Worm (Caenorhabditis elegans) whole organism, L3 larva: ENCODE measurements around the gene E01G6.2.
A peak's percentile ranks its signal among the peaks of the same experiment; 100 is the strongest.

Experiments used
- R02D3.7 ChIP-seq: fragments of 150-350 bp; optimal IDR thresholded peaks from 2 replicates; lab custom pipeline; 2014; ENCODE audit warnings: missing biosample characterization, missing genetic modification characterization
- aly-2 ChIP-seq: fragments of 150-350 bp; optimal IDR thresholded peaks from 2 replicates; lab custom pipeline; 2014; ENCODE audit warnings: missing biosample characterization, missing genetic modification characterization
- ama-1 ChIP-seq: fragments of 150-350 bp; optimal IDR thresholded peaks from 2 replicates; lab custom pipeline; 2018
- daf-12 ChIP-seq: fragments of 150-350 bp; optimal IDR thresholded peaks from 2 replicates; lab custom pipeline; 2014; ENCODE audit warnings: missing biosample characterization, missing genetic modification reagents, missing genetic modification characterization
- egl-27 ChIP-seq: sonication (generic microtip); optimal IDR thresholded peaks from 4 replicates; lab custom pipeline; 2017; ENCODE audit warnings: missing biosample characterization, missing genetic modification reagents, missing genetic modification characterization
- elt-1 ChIP-seq: fragments of 150-350 bp; optimal IDR thresholded peaks from 2 replicates; lab custom pipeline; 2014; ENCODE audit warnings: missing biosample characterization, missing genetic modification characterization
- elt-2 ChIP-seq: sonication (generic microtip); optimal IDR thresholded peaks from 2 replicates; lab custom pipeline; 2016; ENCODE audit warnings: missing genetic modification reagents, mild to moderate bottlenecking, missing genetic modification characterization, missing compliant biosample characterization
- elt-3 ChIP-seq, 3 experiments: fragments of 150-350 bp in 1 of 3; sonication (generic microtip) in 2 of 3; optimal IDR thresholded peaks; 2 replicates in 2 of 3; 4 replicates in 1 of 3; lab custom pipeline; 2014 to 2017; ENCODE audit warnings: missing biosample characterization in 3 of 3, missing genetic modification characterization in 3 of 3
- eor-1 ChIP-seq, 2 experiments: fragments of 150-350 bp; optimal IDR thresholded peaks; 2 replicates each; lab custom pipeline; 2014 to 2018; ENCODE audit warnings: missing biosample characterization in 2 of 2, missing genetic modification characterization in 2 of 2
- fkh-10 ChIP-seq: sonication (generic microtip); optimal IDR thresholded peaks from 2 replicates; lab custom pipeline; 2017; ENCODE audit warnings: missing biosample characterization, missing genetic modification reagents, missing genetic modification characterization
- fos-1 ChIP-seq: fragments of 150-350 bp; optimal IDR thresholded peaks from 2 replicates; lab custom pipeline; 2014; ENCODE audit warnings: missing biosample characterization, missing genetic modification characterization
- hmg-11 ChIP-seq: sonication (generic microtip); optimal IDR thresholded peaks from 2 replicates; lab custom pipeline; 2016; ENCODE audit warnings: missing genetic modification characterization, missing compliant biosample characterization
- jun-1 ChIP-seq: fragments of 150-350 bp; optimal IDR thresholded peaks from 2 replicates; lab custom pipeline; 2014; ENCODE audit warnings: missing biosample characterization, missing genetic modification reagents, missing genetic modification characterization
- lin-15B ChIP-seq: fragments of 150-350 bp; optimal IDR thresholded peaks from 2 replicates; lab custom pipeline; 2014; ENCODE audit warnings: missing biosample characterization, missing genetic modification characterization
- lin-39 ChIP-seq: fragments of 150-350 bp; optimal IDR thresholded peaks from 2 replicates; lab custom pipeline; 2018; ENCODE audit warnings: missing biosample characterization, missing genetic modification reagents, missing genetic modification characterization
- mdl-1 ChIP-seq: fragments of 150-350 bp; optimal IDR thresholded peaks from 2 replicates; lab custom pipeline; 2014; ENCODE audit warnings: missing biosample characterization, missing genetic modification characterization
- mml-1 ChIP-seq: fragments of 150-350 bp; sonication (generic microtip); optimal IDR thresholded peaks from 3 replicates; lab custom pipeline; 2014; ENCODE audit warnings: missing biosample characterization, missing genetic modification characterization
- nhr-11 ChIP-seq: fragments of 150-350 bp; optimal IDR thresholded peaks from 2 replicates; lab custom pipeline; 2014; ENCODE audit warnings: missing biosample characterization, missing genetic modification characterization
- nhr-25 ChIP-seq: sonication (generic microtip); optimal IDR thresholded peaks from 2 replicates; lab custom pipeline; 2017; ENCODE audit warnings: missing biosample characterization, missing genetic modification characterization
- nhr-67 ChIP-seq: fragments of 150-350 bp; optimal IDR thresholded peaks from 2 replicates; lab custom pipeline; 2014; ENCODE audit warnings: missing biosample characterization, missing genetic modification characterization
- nhr-76 ChIP-seq: fragments of 150-350 bp; sonication (generic microtip); optimal IDR thresholded peaks from 5 replicates; lab custom pipeline; 2014; ENCODE audit warnings: missing biosample characterization, missing genetic modification characterization
- nhr-77 ChIP-seq: fragments of 150-350 bp; optimal IDR thresholded peaks from 2 replicates; lab custom pipeline; 2014; ENCODE audit warnings: missing biosample characterization, missing genetic modification characterization
- pha-4 ChIP-seq: fragments of 150-350 bp; optimal IDR thresholded peaks from 2 replicates; lab custom pipeline; 2014; ENCODE audit warnings: missing biosample characterization, missing genetic modification reagents, missing genetic modification characterization
- pqm-1 ChIP-seq: fragments of 150-350 bp; optimal IDR thresholded peaks from 2 replicates; lab custom pipeline; 2017; ENCODE audit warnings: missing biosample characterization, missing genetic modification characterization, inconsistent platforms
- sea-2 ChIP-seq: fragments of 150-350 bp; sonication (generic microtip); optimal IDR thresholded peaks from 4 replicates; lab custom pipeline; 2014; ENCODE audit warnings: missing biosample characterization, missing genetic modification reagents, missing genetic modification characterization
- tbx-2 ChIP-seq: sonication (generic microtip); optimal IDR thresholded peaks from 2 replicates; lab custom pipeline; 2016; ENCODE audit warnings: mild to moderate bottlenecking, missing genetic modification characterization, missing compliant biosample characterization
- unc-39 ChIP-seq: sonication (generic microtip); optimal IDR thresholded peaks from 4 replicates; lab custom pipeline; 2017; ENCODE audit warnings: missing biosample characterization, missing genetic modification characterization
- unc-62 ChIP-seq: fragments of 150-350 bp; sonication (generic microtip); optimal IDR thresholded peaks from 4 replicates; lab custom pipeline; 2014; ENCODE audit warnings: missing biosample characterization, missing genetic modification reagents, missing genetic modification characterization
- ztf-11 ChIP-seq: fragments of 150-350 bp; optimal IDR thresholded peaks from 2 replicates; lab custom pipeline; 2014; ENCODE audit warnings: missing biosample characterization, missing genetic modification characterization

Gene E01G6.2

DNA sequence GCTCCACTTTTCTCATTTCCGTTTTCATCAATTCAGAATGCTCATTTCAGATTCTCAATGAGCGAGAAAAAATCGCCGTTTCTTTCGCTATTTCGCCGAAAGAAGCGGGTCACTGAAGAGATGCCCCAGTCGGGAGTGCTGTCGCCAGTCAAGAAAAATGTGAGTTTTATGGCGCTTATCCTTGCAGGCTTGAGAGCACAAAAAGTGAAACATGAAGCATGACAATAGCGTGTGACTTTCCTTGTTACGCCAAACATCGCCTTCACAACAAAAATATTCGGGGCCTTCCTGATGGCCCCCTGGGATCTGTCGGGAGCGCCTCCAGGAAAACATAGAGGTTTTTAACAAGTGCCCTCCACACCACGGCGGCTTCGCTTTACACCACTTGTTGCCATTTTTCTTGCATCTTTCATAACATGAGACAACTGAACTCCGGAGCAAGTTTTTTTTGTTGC lies at the start of gene E01G6.2:
E01G6.2 (plus strand) TSS at position 51 of the 455 bp plus-strand sequence.
- TF ChIP-seq nhr-76 (tag; lab: Kevin White, UChicago) (no peak), lin-39 (tag; lab: Kevin White, UChicago) (peak; percentile 57), R02D3.7 (tag; lab: Kevin White, UChicago) (no peak)

DNA sequence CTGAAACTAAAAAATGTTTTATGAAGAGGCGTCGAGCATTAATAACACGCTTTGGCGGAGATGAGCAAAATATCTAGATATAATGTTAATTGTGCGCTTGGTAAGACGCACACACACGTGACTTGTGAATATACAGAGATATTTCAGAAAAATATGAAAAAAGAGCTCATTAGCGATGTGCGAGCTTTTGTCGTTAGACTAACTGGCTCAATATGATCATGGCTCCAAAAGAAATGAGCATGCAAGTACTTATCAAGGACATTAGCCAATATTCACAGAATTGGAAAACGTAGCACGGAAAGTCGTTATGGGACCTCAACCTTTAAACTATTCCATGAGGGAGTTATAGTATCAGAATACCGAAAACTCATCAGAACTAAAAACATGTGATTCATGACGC lies 49.4 kb upstream of the E01G6.2 start:
- TF ChIP-seq mdl-1 (tag; lab: Kevin White, UChicago), result no peak
- TF ChIP-seq nhr-11 (tag; lab: Kevin White, UChicago), result peak; percentile 2

DNA sequence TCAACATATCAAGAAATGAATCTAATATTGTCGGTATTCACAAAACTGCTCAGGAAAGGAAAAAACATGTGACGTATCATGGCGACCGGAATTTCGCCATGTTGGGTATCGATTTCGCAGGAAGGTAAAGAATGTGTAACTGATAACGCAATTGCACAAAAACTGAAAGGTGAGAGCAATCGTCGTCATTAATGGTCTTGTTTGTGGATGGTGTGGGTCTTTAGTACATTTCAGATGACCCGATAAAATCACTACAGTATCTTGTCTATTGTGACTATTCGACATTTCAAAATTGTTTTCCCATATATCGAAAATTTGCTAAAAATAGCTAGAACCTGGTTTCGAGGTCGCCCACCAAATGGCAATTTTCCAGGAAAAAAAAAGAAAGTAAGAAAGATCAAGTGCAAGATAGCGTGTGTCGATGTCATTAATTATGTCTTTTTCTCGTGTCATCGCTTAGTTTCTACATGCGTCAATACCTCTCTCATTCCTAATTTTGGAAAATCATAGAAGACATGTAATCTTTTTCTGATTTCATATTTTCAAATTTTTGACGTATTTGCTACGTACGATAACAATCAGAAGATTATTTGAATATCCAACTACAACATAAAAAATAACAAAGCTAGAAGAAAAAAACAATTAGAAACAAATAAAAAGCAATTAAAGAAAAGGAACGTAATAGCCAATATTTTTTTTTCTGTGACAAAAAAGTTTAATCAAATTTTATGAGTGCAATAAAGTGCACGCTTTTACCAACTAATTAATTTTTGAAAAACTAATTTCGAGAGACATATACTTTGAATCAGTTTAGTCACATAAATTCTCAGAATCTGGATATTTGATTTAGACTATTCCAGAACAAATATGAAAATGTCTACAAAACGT lies 46.1 kb upstream of the E01G6.2 start:
- TF ChIP-seq jun-1 (tag; lab: Kevin White, UChicago), result peak; percentile 32
- TF ChIP-seq ama-1 (lab: Kevin White, UChicago), result no peak
- peak; percentile 15 for TF ChIP-seq lin-39 (tag; lab: Kevin White, UChicago)
- TF ChIP-seq nhr-11 (tag; lab: Kevin White, UChicago), result peak; percentile 57
- no peak for TF ChIP-seq sea-2 (GFP tag; lab: Kevin White, UChicago)
- TF ChIP-seq hmg-11 (tag; lab: Kevin White, UChicago), result no peak
- no peak for TF ChIP-seq fos-1 (tag; lab: Kevin White, UChicago)
- no peak for TF ChIP-seq nhr-25 (tag; lab: Kevin White, UChicago)
- TF ChIP-seq R02D3.7 (tag; lab: Kevin White, UChicago), result no peak
- TF ChIP-seq elt-2 (tag; lab: Kevin White, UChicago), result peak; percentile 65
- TF ChIP-seq pqm-1 (tag; lab: Kevin White, UChicago), result peak; percentile 49
- no peak for TF ChIP-seq unc-62 (GFP tag; lab: Kevin White, UChicago)
- TF ChIP-seq lin-15B (tag; lab: Kevin White, UChicago), result no peak
- no peak for TF ChIP-seq tbx-2 (tag; lab: Kevin White, UChicago)
- no peak for TF ChIP-seq ztf-11

DNA sequence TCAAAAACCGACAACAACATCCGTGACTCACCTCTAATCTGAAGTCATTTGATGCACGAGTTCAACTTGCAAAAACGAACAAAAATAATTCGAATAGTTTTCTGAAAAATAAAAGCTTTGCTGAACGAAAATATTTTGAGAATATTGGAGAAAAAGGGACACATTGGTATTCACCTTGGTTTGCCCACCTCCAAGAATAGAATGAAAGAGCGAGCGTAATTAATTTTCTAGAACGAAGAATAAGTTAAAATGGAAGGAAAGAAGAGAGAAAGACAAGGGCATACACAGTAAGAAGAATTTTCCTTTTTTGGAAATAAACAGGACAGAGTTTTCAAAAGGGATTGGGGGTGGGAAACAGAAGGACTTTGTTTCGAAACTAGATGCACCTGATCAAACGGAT lies 43.6 kb upstream of the E01G6.2 start, which contains the start of gene cab-1:
cab-1 (minus strand) TSS at position 101 of the 400 bp plus-strand sequence.
- no peak for TF ChIP-seq elt-3 (tag; optimal IDR thresholded peaks at IDR 0.05; lab: Kevin White, UChicago)
- TF ChIP-seq hmg-11 (tag; lab: Kevin White, UChicago), result no peak
- no peak for TF ChIP-seq nhr-25 (tag; lab: Kevin White, UChicago)
- no peak for TF ChIP-seq nhr-67 (tag; lab: Kevin White, UChicago)
- TF ChIP-seq lin-39 (tag; lab: Kevin White, UChicago), result no peak
- no peak for TF ChIP-seq unc-39 (tag; lab: Kevin White, UChicago)
- TF ChIP-seq daf-12, result no peak
- no peak for TF ChIP-seq ztf-11
- TF ChIP-seq tbx-2 (tag; lab: Kevin White, UChicago), result no peak
- TF ChIP-seq elt-1 (tag; lab: Kevin White, UChicago), result no peak
- TF ChIP-seq nhr-77 (tag; lab: Kevin White, UChicago), result no peak
- no peak for TF ChIP-seq mdl-1 (tag; lab: Kevin White, UChicago)
- TF ChIP-seq sea-2 (GFP tag; lab: Kevin White, UChicago), result no peak
- no peak for TF ChIP-seq ama-1 (lab: Kevin White, UChicago)
- TF ChIP-seq, all 47 proteins: peak for 0

DNA sequence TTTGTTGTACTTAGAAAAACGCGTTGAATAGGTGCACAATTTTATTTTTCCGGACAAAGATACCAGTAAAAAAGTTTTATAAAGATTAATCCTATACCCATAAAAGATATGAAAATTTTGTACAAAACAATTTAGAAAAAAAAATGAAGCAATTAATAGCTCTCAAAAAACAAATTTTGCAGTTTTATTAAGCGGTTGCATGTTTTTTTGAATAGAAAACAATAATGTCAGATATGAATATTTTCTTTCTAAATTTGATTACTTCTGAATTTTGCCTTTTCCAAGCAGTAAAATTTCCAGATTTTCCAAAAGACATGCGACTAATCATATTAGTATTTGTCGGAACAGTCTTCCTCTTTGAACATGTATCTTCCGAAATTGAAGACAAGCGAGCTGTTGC lies 39.5 kb upstream of the E01G6.2 start, which contains the start of gene C23H4.8:
C23H4.8 (plus strand) TSS at position 301 of the 400 bp plus-strand sequence.
- TF ChIP-seq fkh-10 (no peak), lin-15B (tag; lab: Kevin White, UChicago) (no peak), daf-12 (no peak), mml-1 (tag; lab: Kevin White, UChicago) (no peak), pha-4 (tag; lab: Kevin White, UChicago) (no peak), elt-3 (tag; optimal IDR thresholded peaks at IDR 0.05; lab: Kevin White, UChicago) (no peak), elt-2 (tag; lab: Kevin White, UChicago) (no peak), egl-27 (tag; lab: Kevin White, UChicago) (no peak), eor-1 (tag; optimal IDR thresholded peaks at IDR 0.05; lab: Kevin White, UChicago) (no peak), aly-2 (tag; lab: Kevin White, UChicago) (no peak)
